Fruit fly (Drosophila melanogaster) whole organism, embryonic: Measurements from ENCODE around the gene CG16719.

ENCODE experiments used
- Abd-B ChIP-seq: fragments of 200-800 bp; sonication (Bioruptor generic); optimal IDR thresholded peaks from 2 replicates; lab custom pipeline; 2018; ENCODE audit warnings: missing biosample characterization, mild to moderate bottlenecking, missing genetic modification characterization, moderate library complexity
- Aef1 ChIP-seq: fragments of 200-800 bp; sonication (Bioruptor generic); IDR thresholded peaks from 3 replicates; pipeline ENCODE4 v1.3.6; 2022; ENCODE audit warnings: missing biosample characterization, missing genetic modification characterization
- B-H1 ChIP-seq: fragments of 200-800 bp; sonication (Bioruptor generic); IDR thresholded peaks from 3 replicates; pipeline ENCODE4 v1.3.6; 2022; ENCODE audit warnings: missing biosample characterization, missing genetic modification characterization
- CG10654 ChIP-seq: fragments of 200-800 bp; sonication (Bioruptor generic); optimal IDR thresholded peaks from 2 replicates; lab custom pipeline; 2016; ENCODE audit warnings: missing biosample characterization, missing genetic modification characterization
- CG13424 ChIP-seq: fragments of 200-800 bp; sonication (Bioruptor generic); optimal IDR thresholded peaks from 2 replicates; lab custom pipeline; 2019; ENCODE audit warnings: missing biosample characterization, mild to moderate bottlenecking, missing genetic modification characterization, moderate library complexity
- CG13624 ChIP-seq: fragments of 200-800 bp; sonication (Bioruptor generic); optimal IDR thresholded peaks from 2 replicates; lab custom pipeline; 2016; ENCODE audit warnings: missing biosample characterization, missing genetic modification characterization
- CG14710 ChIP-seq: fragments of 200-800 bp; sonication (Bioruptor generic); optimal IDR thresholded peaks from 3 replicates; lab custom pipeline; 2019; ENCODE audit warnings: missing biosample characterization, mild to moderate bottlenecking, missing genetic modification characterization, moderate library complexity
- CG14860 ChIP-seq: fragments of 200-800 bp; sonication (Bioruptor generic); IDR thresholded peaks from 3 replicates; pipeline ENCODE4 v1.3.6; 2022; ENCODE audit warnings: missing biosample characterization, missing genetic modification characterization; ENCODE audit not compliant: partially characterized antibody
- CG14965 ChIP-seq: fragments of 200-800 bp; sonication (Bioruptor generic); optimal IDR thresholded peaks from 2 replicates; lab custom pipeline; 2016; ENCODE audit warnings: missing biosample characterization, missing genetic modification characterization, borderline replicate concordance
- CG15601 ChIP-seq: fragments of 200-800 bp; sonication (Bioruptor generic); optimal IDR thresholded peaks from 3 replicates; lab custom pipeline; 2019; ENCODE audit warnings: missing biosample characterization, mild to moderate bottlenecking, missing genetic modification characterization, moderate library complexity
- CG17361 ChIP-seq: fragments of 200-800 bp; sonication (Bioruptor generic); IDR thresholded peaks from 3 replicates; pipeline ENCODE4 v1.3.6; 2022; ENCODE audit warnings: missing biosample characterization, missing genetic modification characterization
- CG17385 ChIP-seq: fragments of 200-800 bp; sonication (Bioruptor generic); optimal IDR thresholded peaks from 3 replicates; lab custom pipeline; 2018; ENCODE audit warnings: missing biosample characterization, mild to moderate bottlenecking, missing genetic modification characterization
- CG2712 ChIP-seq: fragments of 200-800 bp; optimal IDR thresholded peaks from 3 replicates; lab custom pipeline; 2019; ENCODE audit warnings: missing biosample characterization, mild to moderate bottlenecking, missing genetic modification characterization, moderate library complexity
- CG32772 ChIP-seq: fragments of 200-800 bp; sonication (Bioruptor generic); IDR thresholded peaks from 2 replicates; pipeline ENCODE4 v1.3.6; 2022; ENCODE audit warnings: missing biosample characterization, missing genetic modification characterization
- CG3407 ChIP-seq: fragments of 200-800 bp; sonication (Bioruptor generic); optimal IDR thresholded peaks from 2 replicates; lab custom pipeline; 2018; ENCODE audit warnings: missing biosample characterization, mild to moderate bottlenecking, missing genetic modification characterization
- CG34376 ChIP-seq: fragments of 200-800 bp; sonication (Bioruptor generic); optimal IDR thresholded peaks from 2 replicates; lab custom pipeline; 2018; ENCODE audit warnings: missing biosample characterization, mild to moderate bottlenecking, missing genetic modification characterization
- CG4707 ChIP-seq: fragments of 200-800 bp; sonication (Bioruptor generic); optimal IDR thresholded peaks from 2 replicates; lab custom pipeline; 2018; ENCODE audit warnings: missing biosample characterization, mild to moderate bottlenecking, missing genetic modification characterization, moderate library complexity
- CG6254 ChIP-seq: fragments of 200-800 bp; sonication (Bioruptor generic); optimal IDR thresholded peaks from 3 replicates; lab custom pipeline; 2017; ENCODE audit warnings: mild to moderate bottlenecking, missing biosample characterization, missing genetic modification reagents, missing genetic modification characterization
- CG7271 ChIP-seq: fragments of 200-800 bp; sonication (Bioruptor generic); optimal IDR thresholded peaks from 2 replicates; lab custom pipeline; 2018; ENCODE audit warnings: missing biosample characterization, mild to moderate bottlenecking, missing genetic modification characterization, moderate library complexity
- CG7786 ChIP-seq: fragments of 200-800 bp; sonication (Bioruptor generic); optimal IDR thresholded peaks from 2 replicates; lab custom pipeline; 2016; ENCODE audit warnings: missing biosample characterization, missing genetic modification characterization
- CG8944 ChIP-seq: fragments of 200-800 bp; sonication (Bioruptor generic); optimal IDR thresholded peaks from 3 replicates; lab custom pipeline; 2016; ENCODE audit warnings: missing biosample characterization, missing genetic modification characterization
- CrebB ChIP-seq: fragments of 200-800 bp; sonication (Bioruptor generic); optimal IDR thresholded peaks from 3 replicates; lab custom pipeline; 2018; ENCODE audit warnings: missing biosample characterization, mild to moderate bottlenecking, missing genetic modification characterization
- HLH54F ChIP-seq: fragments of 200-800 bp; sonication (Bioruptor generic); optimal IDR thresholded peaks from 3 replicates; lab custom pipeline; 2016; ENCODE audit warnings: missing biosample characterization, missing genetic modification characterization
- Hey ChIP-seq: fragments of 200-800 bp; sonication (Bioruptor generic); optimal IDR thresholded peaks from 3 replicates; lab custom pipeline; 2018; ENCODE audit warnings: missing biosample characterization, mild to moderate bottlenecking, missing genetic modification characterization
- Hr3 ChIP-seq: fragments of 200-800 bp; sonication (Bioruptor generic); optimal IDR thresholded peaks from 3 replicates; lab custom pipeline; 2016; ENCODE audit warnings: missing biosample characterization, missing genetic modification characterization
- Mes4 ChIP-seq: fragments of 200-800 bp; sonication (Bioruptor generic); optimal IDR thresholded peaks from 2 replicates; lab custom pipeline; 2016; ENCODE audit warnings: missing biosample characterization, missing genetic modification characterization
- Optix ChIP-seq: fragments of 200-800 bp; sonication (Bioruptor generic); IDR thresholded peaks from 3 replicates; pipeline ENCODE4 v1.3.6; 2022; ENCODE audit warnings: missing biosample characterization, missing genetic modification characterization
- Six4 ChIP-seq: fragments of 200-800 bp; sonication (Bioruptor generic); optimal IDR thresholded peaks from 2 replicates; lab custom pipeline; 2016; ENCODE audit warnings: missing biosample characterization, missing genetic modification characterization
- Taf1 ChIP-seq: fragments of 200-800 bp; sonication (Bioruptor generic); IDR thresholded peaks from 2 replicates; pipeline ENCODE4 v1.3.6; 2022; ENCODE audit warnings: missing biosample characterization, missing genetic modification characterization
- aop ChIP-seq: fragments of 200-800 bp; sonication (Bioruptor generic); IDR thresholded peaks from 2 replicates; pipeline ENCODE4 v1.3.6; 2022; ENCODE audit warnings: missing biosample characterization, missing genetic modification characterization
- ash1 ChIP-seq: fragments of 200-800 bp; sonication (Bioruptor generic); optimal IDR thresholded peaks from 2 replicates; lab custom pipeline; 2018; ENCODE audit warnings: missing biosample characterization, mild to moderate bottlenecking, missing genetic modification characterization
- br ChIP-seq: fragments of >200 bp; optimal IDR thresholded peaks from 2 replicates; lab custom pipeline; 2017
- chinmo ChIP-seq: fragments of 200-800 bp; sonication (Bioruptor generic); IDR thresholded peaks from 4 replicates; pipeline ENCODE4 v1.3.6; 2022; ENCODE audit warnings: missing biosample characterization, missing genetic modification characterization; ENCODE audit not compliant: partially characterized antibody
- dan ChIP-seq: fragments of 200-800 bp; sonication (Bioruptor generic); IDR thresholded peaks from 2 replicates; pipeline ENCODE4 v1.3.6; 2022; ENCODE audit warnings: missing biosample characterization, missing genetic modification characterization
- dmrt11E ChIP-seq: fragments of 200-800 bp; sonication (Bioruptor generic); optimal IDR thresholded peaks from 3 replicates; lab custom pipeline; 2018; ENCODE audit warnings: missing biosample characterization, mild to moderate bottlenecking, missing genetic modification characterization, moderate library complexity
- ems ChIP-seq: fragments of 200-800 bp; sonication (Bioruptor generic); optimal IDR thresholded peaks from 3 replicates; lab custom pipeline; 2016; ENCODE audit warnings: missing biosample characterization, missing genetic modification characterization
- exex ChIP-seq: fragments of 200-800 bp; sonication (Bioruptor generic); optimal IDR thresholded peaks from 4 replicates; lab custom pipeline; 2018; ENCODE audit warnings: missing biosample characterization, mild to moderate bottlenecking, missing genetic modification characterization, moderate library complexity
- grn ChIP-seq: fragments of 200-800 bp; sonication (Bioruptor generic); optimal IDR thresholded peaks from 3 replicates; lab custom pipeline; 2017; ENCODE audit warnings: missing biosample characterization, missing genetic modification characterization
- kah ChIP-seq: fragments of 200-800 bp; sonication (Bioruptor generic); optimal IDR thresholded peaks from 2 replicates; lab custom pipeline; 2018; ENCODE audit warnings: missing biosample characterization, mild to moderate bottlenecking, missing genetic modification characterization
- lab ChIP-seq: fragments of 200-800 bp; sonication (Bioruptor generic); optimal IDR thresholded peaks from 3 replicates; lab custom pipeline; 2017; ENCODE audit warnings: missing biosample characterization, missing genetic modification characterization, mild to moderate bottlenecking, moderate library complexity, missing genetic modification reagents
- mirr ChIP-seq: fragments of 200-800 bp; sonication (Bioruptor generic); optimal IDR thresholded peaks from 3 replicates; lab custom pipeline; 2018; ENCODE audit warnings: missing biosample characterization, mild to moderate bottlenecking, missing genetic modification characterization
- odd ChIP-seq: fragments of 200-800 bp; sonication (Bioruptor generic); optimal IDR thresholded peaks from 2 replicates; lab custom pipeline; 2017; ENCODE audit warnings: missing biosample characterization, mild to moderate bottlenecking, missing genetic modification characterization
- org-1 ChIP-seq: fragments of 200-800 bp; sonication (Bioruptor generic); optimal IDR thresholded peaks from 2 replicates; lab custom pipeline; 2017; ENCODE audit warnings: missing biosample characterization, missing genetic modification characterization
- otp ChIP-seq: fragments of 200-800 bp; sonication (Bioruptor generic); IDR thresholded peaks from 3 replicates; pipeline ENCODE4, ENCODE4 v1.3.6; 2022; ENCODE audit warnings: missing biosample characterization, missing genetic modification characterization
- pho ChIP-seq: fragments of 200-800 bp; sonication (Bioruptor generic); optimal IDR thresholded peaks from 2 replicates; lab custom pipeline; 2016; ENCODE audit warnings: missing biosample characterization, missing genetic modification characterization
- pita ChIP-seq: fragments of 200-800 bp; sonication (Bioruptor generic); optimal IDR thresholded peaks from 2 replicates; lab custom pipeline; 2017; ENCODE audit warnings: missing biosample characterization, mild to moderate bottlenecking, missing genetic modification characterization
- pnt ChIP-seq: fragments of 200-800 bp; sonication (Bioruptor generic); optimal IDR thresholded peaks from 3 replicates; lab custom pipeline; 2016; ENCODE audit warnings: missing biosample characterization, missing genetic modification characterization
- prd ChIP-seq, 3 experiments: fragments of >200 bp in 2 of 3; fragments of 200-800 bp in 1 of 3; sonication (Bioruptor generic) in 1 of 3; optimal IDR thresholded peaks in 2 of 3; IDR thresholded peaks in 1 of 3; 2 replicates in 2 of 3; 3 replicates in 1 of 3; pipeline versions ENCODE4 v1.3.6 to Lab custom; 2017 to 2022; ENCODE audit warnings: missing biosample characterization in 1 of 3, missing genetic modification characterization in 1 of 3
- schlank ChIP-seq: fragments of 200-800 bp; sonication (Bioruptor generic); optimal IDR thresholded peaks from 2 replicates; lab custom pipeline; 2018; ENCODE audit warnings: missing biosample characterization, mild to moderate bottlenecking, missing genetic modification characterization
- sd ChIP-seq: fragments of 200-800 bp; sonication (Bioruptor generic); optimal IDR thresholded peaks from 3 replicates; lab custom pipeline; 2018; ENCODE audit warnings: missing biosample characterization, mild to moderate bottlenecking, missing genetic modification characterization, moderate library complexity
- vfl ChIP-seq: fragments of 200-800 bp; sonication (Bioruptor generic); optimal IDR thresholded peaks from 2 replicates; lab custom pipeline; 2016; ENCODE audit warnings: missing biosample characterization, missing genetic modification characterization
- zfh1 ChIP-seq: fragments of 200-800 bp; sonication (Bioruptor generic); IDR thresholded peaks from 3 replicates; pipeline ENCODE4 v1.3.6; 2022; ENCODE audit warnings: missing biosample characterization, missing genetic modification characterization

Gene CG16719

DNA sequence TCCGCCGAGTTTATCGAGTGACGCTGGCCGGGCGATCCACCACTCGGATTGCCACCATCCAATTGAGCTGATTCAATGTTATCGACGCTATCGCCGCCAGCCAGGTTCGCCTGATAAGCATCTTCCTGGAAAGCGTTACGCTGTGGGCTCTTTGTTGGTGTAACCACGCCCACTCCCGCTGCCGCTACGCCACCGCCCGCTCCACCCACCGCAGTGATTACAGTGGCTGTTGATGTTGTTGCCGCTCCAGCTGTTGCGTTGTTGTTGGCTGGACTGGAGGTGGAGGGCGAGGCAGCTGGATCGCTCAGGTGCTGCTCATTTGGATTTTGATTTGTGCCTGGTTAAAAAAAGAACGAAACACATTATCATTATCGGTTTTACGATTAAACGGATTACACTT is 13.6 kb upstream of the CG16719 start (continued):
- TF ChIP-seq CG2712 (no peak), kah (GFP tag; lab: Kevin White, UChicago) (no peak), CG10654 (GFP tag; lab: Kevin White, UChicago) (no peak), schlank (tag; lab: Kevin White, UChicago) (no peak), ems (GFP tag; lab: Kevin White, UChicago) (no peak), grn (GFP tag; lab: Kevin White, UChicago) (peak; percentile 92), prd (optimal IDR thresholded peaks at IDR 0.05; lab: Kevin White, UChicago) (no peak), prd (GFP tag; IDR thresholded peaks at IDR 0.05; lab: Robert Waterston, UW) (no peak), Mes4 (GFP tag; lab: Kevin White, UChicago) (no peak), Hr3 (GFP tag; lab: Kevin White, UChicago) (no peak), CG17385 (no peak), CG4707 (no peak), Optix (no peak), Abd-B (no peak), aop (GFP tag; lab: Robert Waterston, UW) (no peak), CG13424 (tag; lab: Kevin White, UChicago) (no peak), CG7271 (no peak), Hey (peak; percentile 51), odd (no peak), CG7786 (GFP tag; lab: Kevin White, UChicago) (no peak), pita (no peak), zfh1 (GFP tag; lab: Robert Waterston, UW) (no peak), Aef1 (GFP tag; lab: Robert Waterston, UW) (peak; percentile 67), CG6254 (no peak), CG14860 (GFP tag; lab: Robert Waterston, UW) (no peak), CrebB (no peak)

dm6 chr3L:9674300-9674699 is 10.7 kb upstream of the CG16719 start:
- TF ChIP-seq ash1 (no peak), chinmo (GFP tag; lab: Robert Waterston, UW) (0 out of 4 replicates have a peak, but pooled peaks have one; percentile 4), B-H1 (GFP tag; lab: Robert Waterston, UW) (no peak), CG14965 (GFP tag; lab: Kevin White, UChicago) (no peak), CG4707 (no peak), dan (GFP tag; lab: Robert Waterston, UW) (no peak), exex (peak; percentile 70), zfh1 (GFP tag; lab: Robert Waterston, UW) (no peak), mirr (GFP tag; lab: Kevin White, UChicago) (peak; percentile 89), vfl (GFP tag; lab: Kevin White, UChicago) (no peak), br (lab: Kevin White, UChicago) (no peak), otp (no peak), Six4 (GFP tag; lab: Kevin White, UChicago) (no peak), CG32772 (GFP tag; lab: Robert Waterston, UW) (no peak), CG17361 (GFP tag; lab: Robert Waterston, UW) (no peak), pita (no peak), org-1 (GFP tag; lab: Kevin White, UChicago) (no peak), CG13624 (GFP tag; lab: Kevin White, UChicago) (no peak), HLH54F (GFP tag; lab: Kevin White, UChicago) (no peak), CG8944 (no peak), pho (GFP tag; lab: Kevin White, UChicago) (no peak), CG3407 (GFP tag; lab: Kevin White, UChicago) (no peak), CG15601 (tag; lab: Kevin White, UChicago) (no peak), CG34376 (GFP tag; lab: Kevin White, UChicago) (peak; percentile 46), CG14710 (tag; lab: Kevin White, UChicago) (no peak), sd (peak; percentile 30), pnt (no peak), dmrt11E (tag; lab: Kevin White, UChicago) (no peak), lab (peak; percentile 38), Taf1 (GFP tag; lab: Robert Waterston, UW) (no peak)
